Fruit fly (Drosophila melanogaster): Measurements from ENCODE around the gene CG17597.

- TF ChIP-seq pan (optimal IDR thresholded peaks at IDR 0.05) = no peak
- TF ChIP-seq pan (GFP tag; optimal IDR thresholded peaks at IDR 0.05 in 1 of 2, IDR thresholded peaks at IDR 0.05 in 1 of 2) = peak in 1 of 2 experiments; percentile 35
- no peak for TF ChIP-seq Hmr (GFP tag; optimal IDR thresholded peaks at IDR 0.05)
- no peak for TF ChIP-seq vfl (GFP tag; optimal IDR thresholded peaks at IDR 0.05)
- TF ChIP-seq CG15073 (GFP tag; optimal IDR thresholded peaks at IDR 0.05) = no peak
- peak; percentile 39 for TF ChIP-seq CG11723 (GFP tag; optimal IDR thresholded peaks at IDR 0.05)
- peak; percentile 27 for TF ChIP-seq CG17568 (GFP tag; optimal IDR thresholded peaks at IDR 0.05)
- TF ChIP-seq Camta (GFP tag; optimal IDR thresholded peaks at IDR 0.05) = peak; percentile 8
Measured at dm6 chr2L:18822805-18823204, 8.1 kb downstream of the CG17597 start.

Measured in whole organism, embryonic.